Worm (Caenorhabditis elegans): Measurements from ENCODE around the gene R02D5.1.

DNA sequence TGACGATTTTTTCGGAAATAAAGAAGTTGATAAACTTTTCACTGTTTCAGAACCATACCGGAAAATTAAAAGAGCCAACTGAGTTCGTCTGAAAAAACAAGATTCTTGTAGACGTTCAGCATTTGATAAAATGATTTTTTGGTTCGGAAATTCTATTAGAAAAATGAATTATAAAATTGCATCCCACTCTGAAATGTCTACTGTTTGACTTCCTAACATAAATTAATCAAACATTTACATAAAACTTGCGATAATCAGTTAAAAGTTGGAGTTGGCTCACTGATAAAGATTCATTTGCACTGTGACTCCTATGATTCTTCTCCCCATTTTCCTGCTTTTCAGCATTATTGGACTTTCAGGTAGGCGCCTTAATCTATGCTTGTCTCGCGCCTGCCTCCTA is 39.1 kb upstream of the R02D5.1 start, which contains the start of gene clec-57:
- TF ChIP-seq Y75B8A.6 (GFP tag; IDR thresholded peaks at IDR 0.05) = no peak
- no peak for TF ChIP-seq nhr-28 (tag; optimal IDR thresholded peaks at IDR 0.05)

Data from whole organism, L4 larva.